Worm (Caenorhabditis elegans) whole organism, midembryonic: Measurements from ENCODE around the gene C01G6.9.

Experiments
- T22C8.4 ChIP-seq: fragments of 200-800 bp; sonication (Bioruptor generic); IDR thresholded peaks from 2 replicates; pipeline ENCODE4 v1.3.6; 2022; ENCODE audit warnings: missing genetic modification characterization, missing compliant biosample characterization
- cog-1 ChIP-seq: sonication (generic microtip); optimal IDR thresholded peaks from 2 replicates; lab custom pipeline; 2016; ENCODE audit warnings: missing genetic modification characterization, missing compliant biosample characterization
- flt-1 ChIP-seq: fragments of 200-800 bp; sonication (Bioruptor generic); IDR thresholded peaks from 2 replicates; pipeline ENCODE4 v1.3.6; 2022; ENCODE audit warnings: missing genetic modification characterization, missing compliant biosample characterization
- klf-2 ChIP-seq: fragments of 200-800 bp; sonication (Bioruptor generic); conservative IDR thresholded peaks from 2 replicates; pipeline ENCODE4 v1.3.6; 2022; ENCODE audit warnings: missing genetic modification reagents, missing genetic modification characterization, missing compliant biosample characterization
- med-1 ChIP-seq: sonication (generic microtip); optimal IDR thresholded peaks from 2 replicates; lab custom pipeline; 2017; ENCODE audit warnings: missing genetic modification characterization, mild to moderate bottlenecking, missing compliant biosample characterization, antibody characterized with exemption, missing genetic modification reagents; ENCODE audit not compliant: insufficient read depth
- ref-1 ChIP-seq: fragments of 200-800 bp; sonication (Bioruptor generic); conservative IDR thresholded peaks from 2 replicates; pipeline ENCODE4 v1.3.6; 2022; ENCODE audit warnings: missing genetic modification reagents, missing genetic modification characterization, missing compliant biosample characterization
- tab-1 ChIP-seq: fragments of 200-800 bp; sonication (Bioruptor generic); IDR thresholded peaks from 2 replicates; pipeline ENCODE4 v1.3.6; 2022; ENCODE audit warnings: missing genetic modification characterization, missing compliant biosample characterization
- ztf-23 ChIP-seq: fragments of 200-800 bp; sonication (Bioruptor generic); IDR thresholded peaks from 2 replicates; pipeline ENCODE4 v1.3.6; 2022; ENCODE audit warnings: missing genetic modification reagents, missing genetic modification characterization, missing compliant biosample characterization
- ztf-29 ChIP-seq: fragments of 200-800 bp; sonication (Bioruptor generic); IDR thresholded peaks from 2 replicates; pipeline ENCODE4 v1.3.6; 2022; ENCODE audit warnings: missing genetic modification reagents, missing genetic modification characterization, missing compliant biosample characterization

The C01G6.9 gene

DNA sequence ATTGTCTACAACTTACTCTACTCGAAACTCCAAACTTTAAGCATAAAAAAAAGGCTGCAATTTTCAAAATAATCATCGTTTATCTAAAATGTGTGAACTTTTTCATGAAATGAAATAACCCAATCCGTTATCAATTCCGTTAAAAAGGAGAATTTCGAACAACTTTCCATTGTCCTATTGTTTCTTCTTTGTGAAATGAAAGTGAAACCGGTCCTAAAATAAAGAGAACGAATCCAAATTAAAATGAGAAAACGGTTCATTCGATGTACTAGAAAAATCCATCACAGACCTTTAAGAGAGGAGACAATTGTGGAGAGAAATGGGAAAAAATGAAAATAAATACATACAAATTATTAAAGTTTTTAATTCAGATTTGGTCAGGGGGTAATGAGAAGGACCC lies at the start of gene C01G6.9:
Gene C01G6.9, minus strand, starts transcription at position 141 of the 400 bp plus-strand sequence.
- TF ChIP-seq ref-1 (no peak), klf-2 (GFP tag; lab: Robert Waterston, UW) (no peak), tab-1 (no peak), flt-1 (no peak), ztf-23 (GFP tag; lab: Robert Waterston, UW) (no peak), ztf-29 (GFP tag; lab: Robert Waterston, UW) (no peak), cog-1 (tag; lab: Kevin White, UChicago) (no peak), T22C8.4 (GFP tag; lab: Robert Waterston, UW) (no peak), med-1 (GFP tag; lab: Kevin White, UChicago) (no peak)

- TF ChIP-seq T22C8.4 (GFP tag; lab: Robert Waterston, UW) (no peak), ref-1 (no peak), ztf-29 (GFP tag; lab: Robert Waterston, UW) (no peak), ztf-23 (GFP tag; lab: Robert Waterston, UW) (no peak), med-1 (GFP tag; lab: Kevin White, UChicago) (no peak), cog-1 (tag; lab: Kevin White, UChicago) (no peak), klf-2 (GFP tag; lab: Robert Waterston, UW) (no peak), flt-1 (no peak), tab-1 (no peak)
Measured at ce11 chrII:9345116-9345515, 49.5 kb upstream of the C01G6.9 start.

ce11 chrII:9343955-9344354 lies 48.3 kb upstream of the C01G6.9 start:
- TF ChIP-seq klf-2 (GFP tag; lab: Robert Waterston, UW) (no peak), med-1 (GFP tag; lab: Kevin White, UChicago) (no peak), tab-1 (no peak), ref-1 (no peak), flt-1 (no peak), T22C8.4 (GFP tag; lab: Robert Waterston, UW) (no peak), cog-1 (tag; lab: Kevin White, UChicago) (no peak), ztf-23 (GFP tag; lab: Robert Waterston, UW) (no peak), ztf-29 (GFP tag; lab: Robert Waterston, UW) (no peak)

- TF ChIP-seq cog-1 (tag; lab: Kevin White, UChicago), result no peak
- no peak for TF ChIP-seq T22C8.4 (GFP tag; lab: Robert Waterston, UW)
- TF ChIP-seq ztf-29 (GFP tag; lab: Robert Waterston, UW), result no peak
- TF ChIP-seq tab-1, result no peak
- TF ChIP-seq klf-2 (GFP tag; lab: Robert Waterston, UW), result no peak
- no peak for TF ChIP-seq ztf-23 (GFP tag; lab: Robert Waterston, UW)
- TF ChIP-seq ref-1, result no peak
- no peak for TF ChIP-seq med-1 (GFP tag; lab: Kevin White, UChicago)
- no peak for TF ChIP-seq flt-1
Measured at ce11 chrII:9338859-9339258, 43.2 kb upstream of the C01G6.9 start, which contains the start of gene ttll-12. Gene ttll-12, plus strand, starts transcription at chrII:9338997.

ce11 chrII:9336651-9337050 lies 41.0 kb upstream of the C01G6.9 start:
- TF ChIP-seq ztf-23 (GFP tag; lab: Robert Waterston, UW) (no peak), flt-1 (no peak), cog-1 (tag; lab: Kevin White, UChicago) (no peak), ref-1 (no peak), T22C8.4 (GFP tag; lab: Robert Waterston, UW) (no peak), med-1 (GFP tag; lab: Kevin White, UChicago) (no peak), ztf-29 (GFP tag; lab: Robert Waterston, UW) (no peak), tab-1 (no peak), klf-2 (GFP tag; lab: Robert Waterston, UW) (no peak)

ce11 chrII:9333714-9334113 lies 38.1 kb upstream of the C01G6.9 start, which contains the start of gene scp-1:
Gene scp-1, plus strand, starts transcription at chrII:9334014.
- no peak for TF ChIP-seq ztf-23 (GFP tag; lab: Robert Waterston, UW)
- TF ChIP-seq med-1 (GFP tag; lab: Kevin White, UChicago), result no peak
- no peak for TF ChIP-seq tab-1
- no peak for TF ChIP-seq flt-1
- no peak for TF ChIP-seq ztf-29 (GFP tag; lab: Robert Waterston, UW)
- TF ChIP-seq klf-2 (GFP tag; lab: Robert Waterston, UW), result no peak
- no peak for TF ChIP-seq ref-1
- TF ChIP-seq T22C8.4 (GFP tag; lab: Robert Waterston, UW), result no peak
- TF ChIP-seq cog-1 (tag; lab: Kevin White, UChicago), result no peak

DNA sequence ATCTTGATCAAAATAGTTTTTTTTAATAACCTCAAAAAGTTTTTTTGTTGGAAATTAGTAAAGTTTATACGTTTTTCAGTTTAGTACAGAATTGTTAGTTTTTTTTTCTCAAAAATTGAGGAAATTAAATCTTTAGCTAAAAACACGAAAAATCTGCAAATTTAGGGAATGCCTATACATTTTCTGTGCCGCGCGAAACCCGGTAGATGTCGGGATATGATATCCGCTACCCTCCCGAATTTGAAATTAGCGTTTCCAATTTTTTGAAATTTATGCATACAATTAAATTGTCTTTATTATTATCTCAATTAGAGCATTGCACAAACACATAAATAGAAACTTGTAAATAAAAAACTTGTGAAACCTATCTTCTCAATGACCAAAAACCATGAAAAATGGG lies 37.4 kb upstream of the C01G6.9 start:
- TF ChIP-seq med-1 (GFP tag; lab: Kevin White, UChicago), result no peak
- no peak for TF ChIP-seq ref-1
- TF ChIP-seq klf-2 (GFP tag; lab: Robert Waterston, UW), result no peak
- TF ChIP-seq ztf-29 (GFP tag; lab: Robert Waterston, UW), result no peak
- no peak for TF ChIP-seq tab-1
- TF ChIP-seq flt-1, result no peak
- TF ChIP-seq cog-1 (tag; lab: Kevin White, UChicago), result no peak
- no peak for TF ChIP-seq T22C8.4 (GFP tag; lab: Robert Waterston, UW)
- TF ChIP-seq ztf-23 (GFP tag; lab: Robert Waterston, UW), result no peak

- TF ChIP-seq ztf-23 (GFP tag; lab: Robert Waterston, UW) (no peak), med-1 (GFP tag; lab: Kevin White, UChicago) (no peak), ref-1 (no peak), klf-2 (GFP tag; lab: Robert Waterston, UW) (no peak), T22C8.4 (GFP tag; lab: Robert Waterston, UW) (no peak), ztf-29 (GFP tag; lab: Robert Waterston, UW) (no peak), tab-1 (no peak), flt-1 (no peak), cog-1 (tag; lab: Kevin White, UChicago) (no peak)
Measured at ce11 chrII:9331343-9331742, 35.7 kb upstream of the C01G6.9 start, which contains the start of gene eif-3.F. Gene eif-3.F, plus strand, starts transcription at chrII:9331643.

DNA sequence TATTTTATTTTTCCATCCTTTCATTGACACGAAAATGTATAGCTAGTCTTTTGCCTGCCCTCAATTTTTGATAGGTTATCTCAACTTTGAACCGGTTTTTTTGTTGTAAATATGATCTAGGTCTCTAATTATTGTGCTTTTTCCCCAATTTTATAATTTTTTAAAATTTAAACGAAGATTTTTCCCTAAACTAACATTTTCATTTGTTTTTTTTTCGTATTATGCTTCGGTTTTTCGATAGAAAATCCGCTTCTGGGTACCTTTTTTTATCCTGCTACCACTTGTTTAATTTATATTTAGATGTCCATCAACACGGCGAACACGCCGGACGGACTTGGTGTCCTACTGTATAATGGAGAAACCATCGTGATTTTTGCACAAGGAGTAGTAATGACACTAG lies 33.9 kb upstream of the C01G6.9 start, which contains the start of gene wbp-2:
Gene wbp-2, plus strand, starts transcription at position 301 of the 400 bp plus-strand sequence.
- TF ChIP-seq ref-1 (no peak), T22C8.4 (GFP tag; lab: Robert Waterston, UW) (no peak), ztf-29 (GFP tag; lab: Robert Waterston, UW) (no peak), klf-2 (GFP tag; lab: Robert Waterston, UW) (no peak), cog-1 (tag; lab: Kevin White, UChicago) (no peak), ztf-23 (GFP tag; lab: Robert Waterston, UW) (no peak), flt-1 (no peak), tab-1 (no peak), med-1 (GFP tag; lab: Kevin White, UChicago) (no peak)
